Fruit fly (Drosophila melanogaster): ENCODE measurements around the gene Cyp4ac1.

Cyp4ac1 gene

dm6 chr2L:5288262-5288621 is 24.4 kb downstream of the Cyp4ac1 start:
- TF ChIP-seq GATAd (GFP tag; optimal IDR thresholded peaks at IDR 0.05), result no peak
- TF ChIP-seq jim (GFP tag; optimal IDR thresholded peaks at IDR 0.05), result no peak
- TF ChIP-seq usp (GFP tag; optimal IDR thresholded peaks at IDR 0.05), result no peak
- TF ChIP-seq Mio (GFP tag; optimal IDR thresholded peaks at IDR 0.05), result no peak
- TF ChIP-seq dmrt93B (GFP tag; optimal IDR thresholded peaks at IDR 0.05), result no peak
- no peak for TF ChIP-seq Abd-B (GFP tag; optimal IDR thresholded peaks at IDR 0.05)
- no peak for TF ChIP-seq woc (GFP tag; optimal IDR thresholded peaks at IDR 0.05)
- TF ChIP-seq Myc (optimal IDR thresholded peaks at IDR 0.05), result no peak
- TF ChIP-seq lola (GFP tag; optimal IDR thresholded peaks at IDR 0.05), result no peak
- TF ChIP-seq Sp1 (GFP tag; optimal IDR thresholded peaks at IDR 0.05), result peak; percentile 45
- TF ChIP-seq dsf (GFP tag; optimal IDR thresholded peaks at IDR 0.05; ENCODE audit: borderline replicate concordance), result peak; percentile 0
- no peak for TF ChIP-seq Dif (GFP tag; optimal IDR thresholded peaks at IDR 0.05; ENCODE audit: partially characterized antibody)
- peak in 1 of 2 experiments; percentile 4 for TF ChIP-seq foxo (GFP tag; optimal IDR thresholded peaks at IDR 0.05)
- no peak for TF ChIP-seq Rel (GFP tag; optimal IDR thresholded peaks at IDR 0.05)
- no peak for TF ChIP-seq Rel (tag; optimal IDR thresholded peaks at IDR 0.05)
- TF ChIP-seq CG9705 (GFP tag; optimal IDR thresholded peaks at IDR 0.05), result no peak
- peak; percentile 41 for TF ChIP-seq h (GFP tag; optimal IDR thresholded peaks at IDR 0.05)
- TF ChIP-seq sv (GFP tag; optimal IDR thresholded peaks at IDR 0.05), result no peak
- peak; percentile 35 for TF ChIP-seq br (GFP tag; optimal IDR thresholded peaks at IDR 0.05)
- peak; percentile 73 for TF ChIP-seq OdsH (GFP tag; optimal IDR thresholded peaks at IDR 0.05)
- TF ChIP-seq Hnf4 (GFP tag; optimal IDR thresholded peaks at IDR 0.05), result peak; percentile 47
- peak; percentile 24 for TF ChIP-seq rgr (GFP tag; optimal IDR thresholded peaks at IDR 0.05)
- no peak for TF ChIP-seq tai (GFP tag; optimal IDR thresholded peaks at IDR 0.05)
- TF ChIP-seq Jra (GFP tag; optimal IDR thresholded peaks at IDR 0.05), result no peak
- TF ChIP-seq dl (GFP tag; optimal IDR thresholded peaks at IDR 0.05; ENCODE audit: insufficient read depth in 1 of 2, partially characterized antibody in 2 of 2), result no peak
- peak; percentile 12 for TF ChIP-seq fru (GFP tag; optimal IDR thresholded peaks at IDR 0.05)
- no peak for TF ChIP-seq Hr83 (GFP tag; optimal IDR thresholded peaks at IDR 0.05; ENCODE audit: poor library complexity, severe bottlenecking)
- no peak for TF ChIP-seq brk (GFP tag; optimal IDR thresholded peaks at IDR 0.05)
- TF ChIP-seq ey (GFP tag; optimal IDR thresholded peaks at IDR 0.05), result peak; percentile 45
- TF ChIP-seq Hr78 (GFP tag; optimal IDR thresholded peaks at IDR 0.05), result no peak
- TF ChIP-seq sage (GFP tag; optimal IDR thresholded peaks at IDR 0.05), result no peak
- TF ChIP-seq HLH106 (tag; optimal IDR thresholded peaks at IDR 0.05), result peak; percentile 43
- no peak for TF ChIP-seq CrebA (GFP tag; optimal IDR thresholded peaks at IDR 0.05; ENCODE audit: borderline replicate concordance)

DNA sequence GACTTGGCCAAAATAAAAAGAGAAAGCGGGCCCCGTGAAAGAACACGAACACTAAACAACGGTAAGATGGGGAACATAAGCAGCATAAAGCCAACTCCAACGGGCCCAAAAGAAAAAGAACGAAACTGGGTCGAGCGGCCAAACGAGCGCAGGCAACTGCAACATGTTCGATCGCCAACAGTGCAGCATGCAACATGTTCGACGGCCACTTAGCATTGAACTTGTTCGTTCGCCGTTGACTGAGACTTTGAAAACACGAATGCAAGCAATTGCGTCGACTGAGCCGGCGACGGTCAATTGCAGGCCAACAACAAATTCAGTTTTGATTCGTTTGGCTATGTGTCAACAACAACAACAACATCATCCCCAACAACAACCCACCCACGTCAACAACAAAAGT is 24.9 kb downstream of the Cyp4ac1 start, which contains the start of gene vri:
Gene vri, plus strand, starts transcription at position 224 of the 400 bp plus-strand sequence.
- TF ChIP-seq fru (GFP tag; optimal IDR thresholded peaks at IDR 0.05) (no peak), Rel (GFP tag; optimal IDR thresholded peaks at IDR 0.05) (no peak), Rel (tag; optimal IDR thresholded peaks at IDR 0.05) (no peak), CG32264 (GFP tag; optimal IDR thresholded peaks at IDR 0.05) (no peak), jim (GFP tag; optimal IDR thresholded peaks at IDR 0.05) (no peak), dmrt93B (GFP tag; optimal IDR thresholded peaks at IDR 0.05) (no peak), N (GFP tag; optimal IDR thresholded peaks at IDR 0.05) (no peak), GATAd (GFP tag; optimal IDR thresholded peaks at IDR 0.05) (no peak), Dif (GFP tag; optimal IDR thresholded peaks at IDR 0.05; ENCODE audit: partially characterized antibody) (no peak), psq (GFP tag; optimal IDR thresholded peaks at IDR 0.05) (no peak), ey (GFP tag; optimal IDR thresholded peaks at IDR 0.05) (no peak), Vsx2 (GFP tag; optimal IDR thresholded peaks at IDR 0.05; ENCODE audit: partially characterized antibody) (no peak), sv (GFP tag; optimal IDR thresholded peaks at IDR 0.05) (no peak), Hnf4 (GFP tag; optimal IDR thresholded peaks at IDR 0.05) (no peak), usp (GFP tag; optimal IDR thresholded peaks at IDR 0.05) (no peak), dl (GFP tag; optimal IDR thresholded peaks at IDR 0.05; ENCODE audit: insufficient read depth in 1 of 2, partially characterized antibody in 2 of 2) (no peak)

DNA sequence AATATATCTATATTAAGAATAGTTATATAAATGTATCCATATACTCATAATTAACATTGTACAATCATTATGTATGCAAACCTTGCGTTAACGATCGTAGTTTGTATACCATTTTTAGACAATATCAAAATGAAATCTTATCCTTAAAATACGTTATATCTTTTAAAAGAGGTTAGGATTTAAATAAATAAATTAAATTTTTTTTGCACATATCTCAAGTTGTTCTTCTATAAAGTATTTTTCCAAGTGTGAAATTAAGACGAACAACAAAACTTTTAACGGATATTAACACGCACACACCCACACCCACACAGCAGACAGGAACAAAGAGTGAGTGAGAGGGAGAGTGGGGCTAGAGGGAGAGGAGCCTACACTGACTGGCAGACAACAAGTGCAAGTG is 26.1 kb downstream of the Cyp4ac1 start:
- TF ChIP-seq HLH106 (tag; optimal IDR thresholded peaks at IDR 0.05) (peak; percentile 15), psq (GFP tag; optimal IDR thresholded peaks at IDR 0.05) (peak; percentile 1), Hnf4 (GFP tag; optimal IDR thresholded peaks at IDR 0.05) (no peak), OdsH (GFP tag; optimal IDR thresholded peaks at IDR 0.05) (peak; percentile 37), foxo (GFP tag; optimal IDR thresholded peaks at IDR 0.05) (peak in 1 of 2 experiments; percentile 29), Sp1 (GFP tag; optimal IDR thresholded peaks at IDR 0.05) (peak; percentile 58), GATAd (GFP tag; optimal IDR thresholded peaks at IDR 0.05) (no peak), fru (GFP tag; optimal IDR thresholded peaks at IDR 0.05) (peak; percentile 33), h (GFP tag; optimal IDR thresholded peaks at IDR 0.05) (peak; percentile 9), CG9705 (GFP tag; optimal IDR thresholded peaks at IDR 0.05) (no peak), rgr (GFP tag; optimal IDR thresholded peaks at IDR 0.05) (peak; percentile 9), brk (GFP tag; optimal IDR thresholded peaks at IDR 0.05) (no peak)
